Fruit fly (Drosophila melanogaster) whole organism, embryonic: ENCODE data around the gene Rab10.

Experiments
- Atf6 ChIP-seq: fragments of 200-800 bp; sonication (Bioruptor generic); IDR thresholded peaks from 2 replicates; pipeline ENCODE4 v1.3.6; 2022; ENCODE audit warnings: missing biosample characterization, missing genetic modification characterization
- CG11093 ChIP-seq: fragments of 200-800 bp; sonication (Bioruptor generic); IDR thresholded peaks from 3 replicates; pipeline ENCODE4 v1.3.6; 2022; ENCODE audit warnings: missing biosample characterization, missing genetic modification characterization
- CG12769 ChIP-seq: fragments of 200-800 bp; sonication (Bioruptor generic); optimal IDR thresholded peaks from 2 replicates; lab custom pipeline; 2019; ENCODE audit warnings: missing biosample characterization, mild to moderate bottlenecking, missing genetic modification characterization, moderate library complexity
- CG32772 ChIP-seq: fragments of 200-800 bp; sonication (Bioruptor generic); IDR thresholded peaks from 2 replicates; pipeline ENCODE4 v1.3.6; 2022; ENCODE audit warnings: missing biosample characterization, missing genetic modification characterization
- CG9797 ChIP-seq: fragments of 200-800 bp; sonication (Bioruptor generic); optimal IDR thresholded peaks from 3 replicates; lab custom pipeline; 2018; ENCODE audit warnings: missing biosample characterization, mild to moderate bottlenecking, missing genetic modification characterization
- Gug ChIP-seq: fragments of 200-800 bp; sonication (Bioruptor generic); IDR thresholded peaks from 4 replicates; pipeline ENCODE4 v1.3.6; 2022; ENCODE audit warnings: missing biosample characterization, missing genetic modification characterization
- Oaz ChIP-seq: fragments of 200-800 bp; sonication (Bioruptor generic); IDR thresholded peaks from 2 replicates; pipeline ENCODE4 v1.3.6; 2022; ENCODE audit warnings: missing biosample characterization, missing genetic modification characterization
- cato ChIP-seq: fragments of 200-800 bp; sonication (Bioruptor generic); optimal IDR thresholded peaks from 2 replicates; lab custom pipeline; 2016; ENCODE audit warnings: missing biosample characterization, missing genetic modification characterization, borderline replicate concordance
- grn ChIP-seq: fragments of 200-800 bp; sonication (Bioruptor generic); optimal IDR thresholded peaks from 3 replicates; lab custom pipeline; 2017; ENCODE audit warnings: missing biosample characterization, missing genetic modification characterization
- ro ChIP-seq: fragments of 200-800 bp; sonication (Bioruptor generic); IDR thresholded peaks from 2 replicates; pipeline ENCODE4 v1.3.6; 2022; ENCODE audit warnings: missing biosample characterization, missing genetic modification characterization
- zen ChIP-seq: fragments of 200-800 bp; sonication (Bioruptor generic); optimal IDR thresholded peaks from 3 replicates; lab custom pipeline; 2018; ENCODE audit warnings: missing biosample characterization, mild to moderate bottlenecking, missing genetic modification characterization, moderate library complexity

Rab10 gene

DNA sequence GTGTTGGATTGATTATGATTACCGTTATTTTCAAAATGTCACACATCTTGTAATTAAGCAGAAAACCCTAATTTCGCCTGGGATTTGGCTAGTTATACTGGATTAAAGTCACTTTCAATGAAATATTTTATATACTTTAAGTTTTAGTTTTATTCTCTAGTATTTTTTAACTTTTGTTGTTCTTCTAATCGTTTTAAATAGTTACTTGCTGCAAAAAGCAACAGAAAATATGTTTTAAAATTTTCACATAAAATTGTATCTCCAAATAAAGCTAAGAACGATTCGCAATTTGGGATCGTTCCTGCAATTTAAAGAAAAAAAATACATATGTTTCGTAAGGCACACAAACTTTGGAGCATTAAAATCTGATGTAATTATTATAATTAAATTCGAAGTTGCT is 18.5 kb downstream of the Rab10 start, which contains the start of gene Inx6:
Gene Inx6, minus strand, starts transcription at position 101 of the 400 bp plus-strand sequence.
- TF ChIP-seq ro (GFP tag; lab: Robert Waterston, UW): no peak
- no peak for TF ChIP-seq Oaz (GFP tag; lab: Robert Waterston, UW)
- TF ChIP-seq zen: no peak
- no peak for TF ChIP-seq grn (GFP tag; lab: Kevin White, UChicago)
- TF ChIP-seq cato (GFP tag; lab: Kevin White, UChicago): no peak
- no peak for TF ChIP-seq CG12769 (tag; lab: Kevin White, UChicago)
- no peak for TF ChIP-seq Atf6 (GFP tag; lab: Robert Waterston, UW)
- TF ChIP-seq CG32772: no peak
- TF ChIP-seq CG9797: no peak
- no peak for TF ChIP-seq Gug (GFP tag; lab: Robert Waterston, UW)
- TF ChIP-seq CG11093 (GFP tag; lab: Robert Waterston, UW): no peak
